Fruit fly (Drosophila melanogaster): Measurements from ENCODE around the gene mah.
A peak's percentile ranks its signal among the peaks of the same experiment; 100 is the strongest.

The mah gene

dm6 chr3R:24938049-24938448, 9.4 kb upstream of the mah start, which contains the start of gene Osbp (continued):
- no peak for TF ChIP-seq Dfd (GFP tag; optimal IDR thresholded peaks at IDR 0.05)
- no peak for TF ChIP-seq CG3838 (GFP tag; optimal IDR thresholded peaks at IDR 0.05)
- TF ChIP-seq Oaz (GFP tag; IDR thresholded peaks at IDR 0.05): no peak
- peak; percentile 73 for TF ChIP-seq CG8478 (optimal IDR thresholded peaks at IDR 0.05)
- TF ChIP-seq tna (GFP tag; IDR thresholded peaks at IDR 0.05; ENCODE audit: partially characterized antibody): peak; percentile 63
- no peak for TF ChIP-seq ranshi (GFP tag; IDR thresholded peaks at IDR 0.05)
- TF ChIP-seq CG17359 (tag; optimal IDR thresholded peaks at IDR 0.05): no peak
- TF ChIP-seq CG12942 (GFP tag; optimal IDR thresholded peaks at IDR 0.05): no peak
- no peak for TF ChIP-seq CG14667 (GFP tag; IDR thresholded peaks at IDR 0.05)
- TF ChIP-seq CG10366 (GFP tag; IDR thresholded peaks at IDR 0.05): no peak
- no peak for TF ChIP-seq CHES-1-like (GFP tag; optimal IDR thresholded peaks at IDR 0.05)
- TF ChIP-seq ftz-f1 (GFP tag; optimal IDR thresholded peaks at IDR 0.05): no peak
- TF ChIP-seq sqz (GFP tag; optimal IDR thresholded peaks at IDR 0.05): no peak
- peak; percentile 16 for TF ChIP-seq nmo (GFP tag; optimal IDR thresholded peaks at IDR 0.05)
- no peak for TF ChIP-seq Ssrp (tag; optimal IDR thresholded peaks at IDR 0.05)
- no peak for TF ChIP-seq CG6689 (GFP tag; IDR thresholded peaks at IDR 0.05)
- no peak for TF ChIP-seq Eip74EF (GFP tag; optimal IDR thresholded peaks at IDR 0.05)
- TF ChIP-seq Dll (GFP tag; IDR thresholded peaks at IDR 0.05; ENCODE audit: partially characterized antibody): peak; percentile 58; the same call in 2 of the 4 replicates
- no peak for TF ChIP-seq CG5245 (GFP tag; optimal IDR thresholded peaks at IDR 0.05)
- TF ChIP-seq ase (GFP tag; IDR thresholded peaks at IDR 0.05): no peak
- no peak for TF ChIP-seq Neu2 (GFP tag; optimal IDR thresholded peaks at IDR 0.05; ENCODE audit: borderline replicate concordance)
- TF ChIP-seq pnt (GFP tag; optimal IDR thresholded peaks at IDR 0.05): no peak
- TF ChIP-seq CG17912 (GFP tag; optimal IDR thresholded peaks at IDR 0.05): peak; percentile 0
- no peak for TF ChIP-seq CG12071 (GFP tag; optimal IDR thresholded peaks at IDR 0.05)
- TF ChIP-seq Stat92E (GFP tag; optimal IDR thresholded peaks at IDR 0.05): no peak
- TF ChIP-seq CG18262 (tag; optimal IDR thresholded peaks at IDR 0.05): no peak
- no peak for TF ChIP-seq CG1529 (GFP tag; optimal IDR thresholded peaks at IDR 0.05)
- TF ChIP-seq CG13296 (GFP tag; optimal IDR thresholded peaks at IDR 0.05): peak; percentile 1
- TF ChIP-seq gt (GFP tag; IDR thresholded peaks at IDR 0.05): no peak
- no peak for TF ChIP-seq CG6654 (GFP tag; optimal IDR thresholded peaks at IDR 0.05)
- TF ChIP-seq ci (GFP tag; IDR thresholded peaks at IDR 0.05): no peak
- TF ChIP-seq HmgD (GFP tag; optimal IDR thresholded peaks at IDR 0.05): peak; percentile 9
- TF ChIP-seq CG2678 (tag; optimal IDR thresholded peaks at IDR 0.05): no peak
- peak; percentile 98 for TF ChIP-seq cg (GFP tag; optimal IDR thresholded peaks at IDR 0.05)
- no peak for TF ChIP-seq CG11398 (GFP tag; optimal IDR thresholded peaks at IDR 0.05)
- no peak for TF ChIP-seq kay (GFP tag; optimal IDR thresholded peaks at IDR 0.05)
- TF ChIP-seq fru (optimal IDR thresholded peaks at IDR 0.05): no peak
- peak; percentile 6; the same call in 1 of the 2 replicates for TF ChIP-seq sob (GFP tag; IDR thresholded peaks at IDR 0.05)
- no peak for TF ChIP-seq scrt (GFP tag; optimal IDR thresholded peaks at IDR 0.05)
- TF ChIP-seq nerfin-1 (tag; optimal IDR thresholded peaks at IDR 0.05): peak; percentile 6
- no peak for TF ChIP-seq Hr3 (GFP tag; optimal IDR thresholded peaks at IDR 0.05)
- TF ChIP-seq dan (GFP tag; IDR thresholded peaks at IDR 0.05): no peak
- no peak for TF ChIP-seq Fer1 (GFP tag; optimal IDR thresholded peaks at IDR 0.05)
- TF ChIP-seq CG6683 (GFP tag; optimal IDR thresholded peaks at IDR 0.05): no peak
- peak; percentile 40 for TF ChIP-seq CG14710 (tag; optimal IDR thresholded peaks at IDR 0.05)
- no peak for TF ChIP-seq CG10321 (GFP tag; IDR thresholded peaks at IDR 0.05)
- peak; percentile 53 for TF ChIP-seq Rfx (GFP tag; IDR thresholded peaks at IDR 0.05)
- TF ChIP-seq aop (GFP tag; IDR thresholded peaks at IDR 0.05): peak; percentile 59; the same call in 1 of the 2 replicates
- TF ChIP-seq CG1647 (GFP tag; optimal IDR thresholded peaks at IDR 0.05): no peak
- TF ChIP-seq bab2 (GFP tag; optimal IDR thresholded peaks at IDR 0.05): no peak
- no peak for TF ChIP-seq Oli (tag; optimal IDR thresholded peaks at IDR 0.05)
- TF ChIP-seq CG32532 (GFP tag; IDR thresholded peaks at IDR 0.05): no peak

Measured in whole organism, embryonic.